Worm (Caenorhabditis elegans) whole organism, late embryonic: Measurements from ENCODE around the gene mlp-1.

Experiments
- ceh-24 ChIP-seq: sonication (generic microtip); optimal IDR thresholded peaks from 2 replicates; lab custom pipeline; 2016; ENCODE audit warnings: mild to moderate bottlenecking, missing genetic modification characterization, missing compliant biosample characterization
- pag-3 ChIP-seq: sonication (generic microtip); optimal IDR thresholded peaks from 2 replicates; lab custom pipeline; 2016; ENCODE audit warnings: missing compliant biosample characterization, missing genetic modification characterization, borderline replicate concordance
- tbx-7 ChIP-seq: sonication (generic microtip); optimal IDR thresholded peaks from 2 replicates; lab custom pipeline; 2016; ENCODE audit warnings: missing genotype, missing genetic modification characterization, missing compliant biosample characterization

- TF ChIP-seq pag-3 (tag; lab: Kevin White, UChicago), result no peak
- no peak for TF ChIP-seq tbx-7 (tag; lab: Kevin White, UChicago)
- no peak for TF ChIP-seq ceh-24
These were observed 37.9 kb downstream of the mlp-1 start, which contains the start of gene EGAP1.1 for ce11 chrIII:5936992-5937391.
